Worm (Caenorhabditis elegans): ENCODE measurements around the gene T26C5.5.

The T26C5.5 gene

ce11 chrII:9269588-9269987, 23.0 kb upstream of the T26C5.5 start, which contains the start of gene C01G6.3:
C01G6.3 (plus strand) TSS chrII:9269888.
- TF ChIP-seq tab-1 (GFP tag; IDR thresholded peaks at IDR 0.05) (no peak), ztf-29 (GFP tag; IDR thresholded peaks at IDR 0.05) (no peak), ref-1 (GFP tag; conservative IDR thresholded peaks at IDR 0.05) (no peak), med-1 (GFP tag; optimal IDR thresholded peaks at IDR 0.05; ENCODE audit: insufficient read depth) (no peak), klf-2 (GFP tag; conservative IDR thresholded peaks at IDR 0.05) (no peak), cog-1 (tag; optimal IDR thresholded peaks at IDR 0.05) (no peak), flt-1 (GFP tag; IDR thresholded peaks at IDR 0.05) (no peak), ztf-23 (GFP tag; IDR thresholded peaks at IDR 0.05) (no peak), T22C8.4 (GFP tag; IDR thresholded peaks at IDR 0.05) (no peak)

- TF ChIP-seq tab-1 (GFP tag; IDR thresholded peaks at IDR 0.05) (no peak), ztf-29 (GFP tag; IDR thresholded peaks at IDR 0.05) (no peak), ref-1 (GFP tag; conservative IDR thresholded peaks at IDR 0.05) (no peak), med-1 (GFP tag; optimal IDR thresholded peaks at IDR 0.05; ENCODE audit: insufficient read depth) (no peak), T22C8.4 (GFP tag; IDR thresholded peaks at IDR 0.05) (no peak), klf-2 (GFP tag; conservative IDR thresholded peaks at IDR 0.05) (no peak), flt-1 (GFP tag; IDR thresholded peaks at IDR 0.05) (no peak), cog-1 (tag; optimal IDR thresholded peaks at IDR 0.05) (no peak), ztf-23 (GFP tag; IDR thresholded peaks at IDR 0.05) (no peak)
Observed at ce11 chrII:9268983-9269382, 22.4 kb upstream of the T26C5.5 start.

- no peak for TF ChIP-seq tab-1 (GFP tag; IDR thresholded peaks at IDR 0.05)
Observed at ce11 chrII:9266755-9267154, 20.2 kb upstream of the T26C5.5 start, which contains the start of gene C01G6.2. C01G6.2 (plus strand) TSS chrII:9267055.

ce11 chrII:9266252-9266651, 19.7 kb upstream of the T26C5.5 start:
- 0 out of 2 replicates have a peak, but pooled peaks have one; percentile 18 for TF ChIP-seq flt-1 (GFP tag; IDR thresholded peaks at IDR 0.05)
- no peak for TF ChIP-seq klf-2 (GFP tag; conservative IDR thresholded peaks at IDR 0.05)
- no peak for TF ChIP-seq med-1 (GFP tag; optimal IDR thresholded peaks at IDR 0.05; ENCODE audit: insufficient read depth)

- TF ChIP-seq cog-1 (tag; optimal IDR thresholded peaks at IDR 0.05), result no peak
- no peak for TF ChIP-seq ref-1 (GFP tag; conservative IDR thresholded peaks at IDR 0.05)
- TF ChIP-seq flt-1 (GFP tag; IDR thresholded peaks at IDR 0.05), result no peak
- no peak for TF ChIP-seq ztf-29 (GFP tag; IDR thresholded peaks at IDR 0.05)
- TF ChIP-seq ztf-23 (GFP tag; IDR thresholded peaks at IDR 0.05), result no peak
- no peak for TF ChIP-seq klf-2 (GFP tag; conservative IDR thresholded peaks at IDR 0.05)
- no peak for TF ChIP-seq med-1 (GFP tag; optimal IDR thresholded peaks at IDR 0.05; ENCODE audit: insufficient read depth)
- no peak for TF ChIP-seq tab-1 (GFP tag; IDR thresholded peaks at IDR 0.05)
- TF ChIP-seq T22C8.4 (GFP tag; IDR thresholded peaks at IDR 0.05), result no peak
Observed at ce11 chrII:9265705-9266104, 19.2 kb upstream of the T26C5.5 start.

ce11 chrII:9264689-9265278, 18.2 kb upstream of the T26C5.5 start:
- TF ChIP-seq ztf-29 (GFP tag; IDR thresholded peaks at IDR 0.05), result no peak
- no peak for TF ChIP-seq med-1 (GFP tag; optimal IDR thresholded peaks at IDR 0.05; ENCODE audit: insufficient read depth)
- TF ChIP-seq T22C8.4 (GFP tag; IDR thresholded peaks at IDR 0.05), result no peak
- no peak for TF ChIP-seq tab-1 (GFP tag; IDR thresholded peaks at IDR 0.05)
- no peak for TF ChIP-seq flt-1 (GFP tag; IDR thresholded peaks at IDR 0.05)

- TF ChIP-seq ref-1 (GFP tag; conservative IDR thresholded peaks at IDR 0.05), result no peak
- TF ChIP-seq klf-2 (GFP tag; conservative IDR thresholded peaks at IDR 0.05), result no peak
- TF ChIP-seq T22C8.4 (GFP tag; IDR thresholded peaks at IDR 0.05), result no peak
- no peak for TF ChIP-seq med-1 (GFP tag; optimal IDR thresholded peaks at IDR 0.05; ENCODE audit: insufficient read depth)
- no peak for TF ChIP-seq tab-1 (GFP tag; IDR thresholded peaks at IDR 0.05)
- TF ChIP-seq ztf-23 (GFP tag; IDR thresholded peaks at IDR 0.05), result no peak
- no peak for TF ChIP-seq ztf-29 (GFP tag; IDR thresholded peaks at IDR 0.05)
Observed at ce11 chrII:9263784-9264183, 17.2 kb upstream of the T26C5.5 start.

ce11 chrII:9262845-9263402, 16.4 kb upstream of the T26C5.5 start:
- no peak for TF ChIP-seq cog-1 (tag; optimal IDR thresholded peaks at IDR 0.05)
- no peak for TF ChIP-seq ref-1 (GFP tag; conservative IDR thresholded peaks at IDR 0.05)
- TF ChIP-seq flt-1 (GFP tag; IDR thresholded peaks at IDR 0.05), result no peak
- TF ChIP-seq med-1 (GFP tag; optimal IDR thresholded peaks at IDR 0.05; ENCODE audit: insufficient read depth), result no peak
- TF ChIP-seq T22C8.4 (GFP tag; IDR thresholded peaks at IDR 0.05), result no peak
- no peak for TF ChIP-seq ztf-29 (GFP tag; IDR thresholded peaks at IDR 0.05)
- TF ChIP-seq tab-1 (GFP tag; IDR thresholded peaks at IDR 0.05), result no peak
- TF ChIP-seq ztf-23 (GFP tag; IDR thresholded peaks at IDR 0.05), result no peak
- TF ChIP-seq klf-2 (GFP tag; conservative IDR thresholded peaks at IDR 0.05), result no peak

- no peak for TF ChIP-seq cog-1 (tag; optimal IDR thresholded peaks at IDR 0.05)
Observed at ce11 chrII:9261931-9262562, 15.5 kb upstream of the T26C5.5 start, which contains the start of gene aqp-2. aqp-2 (minus strand) TSS chrII:9261981.

- TF ChIP-seq ref-1 (GFP tag; conservative IDR thresholded peaks at IDR 0.05) (no peak), tab-1 (GFP tag; IDR thresholded peaks at IDR 0.05) (no peak), ztf-23 (GFP tag; IDR thresholded peaks at IDR 0.05) (no peak), T22C8.4 (GFP tag; IDR thresholded peaks at IDR 0.05) (no peak)
Observed at ce11 chrII:9261403-9261802, 14.9 kb upstream of the T26C5.5 start.
